Worm (Caenorhabditis elegans): Measurements from ENCODE around the gene lim-4.
A peak's percentile ranks its signal among the peaks of the same experiment; 100 is the strongest.

Gene lim-4

DNA sequence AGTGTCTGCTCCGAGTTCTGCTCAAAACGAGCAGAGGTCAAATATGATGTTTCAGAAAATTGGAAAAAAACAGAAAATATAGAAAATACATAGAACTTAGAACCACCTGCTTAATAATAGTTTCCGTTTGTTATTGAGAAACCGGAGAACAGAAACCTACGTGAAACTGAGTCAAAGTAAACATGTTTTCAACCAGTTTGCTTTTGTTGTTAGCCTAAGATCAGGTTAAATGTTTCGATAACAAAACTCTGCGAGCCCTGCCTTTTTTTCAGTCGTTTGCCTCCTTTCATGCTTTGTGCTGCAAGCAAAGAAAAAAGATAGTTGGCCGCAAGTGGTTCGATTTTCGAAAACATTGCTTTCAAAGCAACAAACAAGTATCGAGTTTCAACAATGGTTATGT is 42.5 kb downstream of the lim-4 start:
- TF ChIP-seq F57A8.1 (GFP tag; optimal IDR thresholded peaks at IDR 0.05) (no peak), dpff-1 (tag; optimal IDR thresholded peaks at IDR 0.05) (no peak), lin-40 (tag; optimal IDR thresholded peaks at IDR 0.05) (no peak), bed-2 (GFP tag; IDR thresholded peaks at IDR 0.05) (no peak), F10E7.11 (tag; optimal IDR thresholded peaks at IDR 0.05) (no peak), gei-17 (GFP tag; optimal IDR thresholded peaks at IDR 0.05) (no peak), rec-8 (tag; optimal IDR thresholded peaks at IDR 0.05) (no peak)

DNA sequence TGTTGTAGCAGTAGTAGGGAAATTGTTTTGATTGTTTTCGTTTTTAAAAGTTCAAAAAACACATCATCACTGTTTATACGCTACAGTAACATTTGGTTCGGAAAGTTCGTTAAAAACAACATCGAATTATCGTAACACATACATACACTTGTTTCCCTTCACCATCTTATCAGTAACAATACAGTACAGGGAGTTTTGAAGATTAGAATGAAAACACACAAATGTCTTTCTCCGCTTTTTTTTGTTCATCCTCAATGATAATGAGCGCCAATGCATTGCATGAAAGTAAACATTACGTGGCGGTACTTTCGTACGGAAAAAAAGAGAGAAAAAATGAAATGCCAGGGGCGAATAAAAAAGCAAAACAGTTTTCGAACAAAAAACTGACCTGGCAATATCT is 43.7 kb downstream of the lim-4 start:
- TF ChIP-seq let-607 (tag; optimal IDR thresholded peaks at IDR 0.05) (peak in 1 of 2 experiments; percentile 55), tbp1 (GFP tag; optimal IDR thresholded peaks at IDR 0.05) (peak; percentile 10), dox-1 (GFP tag; IDR thresholded peaks at IDR 0.05) (0 out of 2 replicates have a peak, but pooled peaks have one; percentile 16), nhr-80 (tag; optimal IDR thresholded peaks at IDR 0.05) (peak; percentile 90), ztf-26 (tag; optimal IDR thresholded peaks at IDR 0.05) (no peak), madf-3 (GFP tag; IDR thresholded peaks at IDR 0.05) (no peak), pha-4 (tag; optimal IDR thresholded peaks at IDR 0.05) (peak; percentile 34), ztf-28 (GFP tag; IDR thresholded peaks at IDR 0.05) (no peak), madf-8 (GFP tag; conservative IDR thresholded peaks at IDR 0.05) (no peak), snpc-1.1 (tag; optimal IDR thresholded peaks at IDR 0.05; ENCODE audit: insufficient read depth) (no peak), ets-4 (GFP tag; optimal IDR thresholded peaks at IDR 0.05) (peak; percentile 9), efl-1 (GFP tag; optimal IDR thresholded peaks at IDR 0.05) (no peak), cebp-1 (GFP tag; IDR thresholded peaks at IDR 0.05) (no peak), cebp-1 (tag; optimal IDR thresholded peaks at IDR 0.05) (peak; percentile 20), lin-40 (tag; optimal IDR thresholded peaks at IDR 0.05) (peak; percentile 7)

- TF ChIP-seq F33H1.4 (GFP tag; IDR thresholded peaks at IDR 0.05) (no peak), madf-8 (GFP tag; conservative IDR thresholded peaks at IDR 0.05) (no peak), lin-54 (GFP tag; optimal IDR thresholded peaks at IDR 0.05) (no peak), B0336.3 (GFP tag; IDR thresholded peaks at IDR 0.05) (no peak), mes-4 (tag; optimal IDR thresholded peaks at IDR 0.05) (no peak), pbrm-1 (GFP tag; IDR thresholded peaks at IDR 0.05) (no peak), nfya-2 (GFP tag; IDR thresholded peaks at IDR 0.05) (no peak), ztf-18 (tag; optimal IDR thresholded peaks at IDR 0.05) (no peak), ceh-58 (GFP tag; IDR thresholded peaks at IDR 0.05) (no peak), Y67H2A.10 (GFP tag; conservative IDR thresholded peaks at IDR 0.05) (no peak), lin-26 (GFP tag; IDR thresholded peaks at IDR 0.05) (no peak), lsl-1 (GFP tag; optimal IDR thresholded peaks at IDR 0.05) (no peak), Y56A3A.18 (GFP tag; IDR thresholded peaks at IDR 0.05) (no peak), snpc-4 (GFP tag; optimal IDR thresholded peaks at IDR 0.05) (no peak), snpc-4 (tag; optimal IDR thresholded peaks at IDR 0.05) (no peak), unc-130 (GFP tag; optimal IDR thresholded peaks at IDR 0.05) (no peak), B0035.1 (tag; optimal IDR thresholded peaks at IDR 0.05) (no peak), efl-1 (GFP tag; optimal IDR thresholded peaks at IDR 0.05) (no peak), cebp-2 (GFP tag; IDR thresholded peaks at IDR 0.05) (no peak)
Observed at ce11 chrX:3828598-3829204, 44.6 kb downstream of the lim-4 start.
